Fruit fly (Drosophila melanogaster): ENCODE results near the gene CG10513.

dm6 chr3R:25320898-25321297 lies 43.9 kb upstream of the CG10513 start:
- TF ChIP-seq Crg-1 (GFP tag; optimal IDR thresholded peaks at IDR 0.05) = no peak
- TF ChIP-seq cnc (optimal IDR thresholded peaks at IDR 0.05) = no peak
- TF ChIP-seq Mnt (GFP tag; optimal IDR thresholded peaks at IDR 0.05) = no peak
- TF ChIP-seq pad (GFP tag; optimal IDR thresholded peaks at IDR 0.05) = no peak
- no peak for TF ChIP-seq bab1 (GFP tag; optimal IDR thresholded peaks at IDR 0.05)
- TF ChIP-seq kay (GFP tag; ENCODE audit: borderline replicate concordance) = no peak
- TF ChIP-seq tj (GFP tag; optimal IDR thresholded peaks at IDR 0.05) = no peak
- TF ChIP-seq CG14711 (tag; optimal IDR thresholded peaks at IDR 0.05) = no peak
- TF ChIP-seq CG1620 (GFP tag; optimal IDR thresholded peaks at IDR 0.05) = no peak
- TF ChIP-seq Clk (GFP tag; optimal IDR thresholded peaks at IDR 0.05) = no peak

Data from whole organism, adult.